Fruit fly (Drosophila melanogaster) whole organism, embryonic: Measurements from ENCODE around the gene CG31029.
A peak's percentile ranks its signal among the peaks of the same experiment; 100 is the strongest.

Experiments
- Atf6 ChIP-seq: fragments of 200-800 bp; sonication (Bioruptor generic); IDR thresholded peaks from 2 replicates; pipeline ENCODE4 v1.3.6; 2022; ENCODE audit warnings: missing biosample characterization, missing genetic modification characterization
- Blimp-1 ChIP-seq: fragments of 200-800 bp; sonication (Bioruptor generic); optimal IDR thresholded peaks from 3 replicates; lab custom pipeline; 2018; ENCODE audit warnings: missing biosample characterization, missing genetic modification characterization, mild to moderate bottlenecking, moderate library complexity, missing genetic modification reagents
- CG10431 ChIP-seq: fragments of 200-800 bp; sonication (Bioruptor generic); optimal IDR thresholded peaks from 3 replicates; lab custom pipeline; 2018; ENCODE audit warnings: missing biosample characterization, mild to moderate bottlenecking, missing genetic modification characterization
- CG11696 ChIP-seq: fragments of 200-800 bp; sonication (Bioruptor generic); IDR thresholded peaks from 2 replicates; pipeline ENCODE4 v1.3.6; 2022; ENCODE audit warnings: missing biosample characterization, missing genetic modification characterization
- CG12071 ChIP-seq: fragments of 200-800 bp; sonication (Bioruptor generic); optimal IDR thresholded peaks from 3 replicates; lab custom pipeline; 2018; ENCODE audit warnings: missing biosample characterization, mild to moderate bottlenecking, missing genetic modification characterization
- CG14014 ChIP-seq: fragments of 200-800 bp; sonication (Bioruptor generic); IDR thresholded peaks from 2 replicates; pipeline ENCODE4 v1.3.6; 2022; ENCODE audit warnings: missing biosample characterization, missing genetic modification characterization
- CG14710 ChIP-seq: fragments of 200-800 bp; sonication (Bioruptor generic); optimal IDR thresholded peaks from 3 replicates; lab custom pipeline; 2019; ENCODE audit warnings: missing biosample characterization, mild to moderate bottlenecking, missing genetic modification characterization, moderate library complexity
- CG15073 ChIP-seq: fragments of 200-800 bp; sonication (Bioruptor generic); optimal IDR thresholded peaks from 2 replicates; lab custom pipeline; 2016; ENCODE audit warnings: missing biosample characterization, missing genetic modification characterization
- CG17328 ChIP-seq: fragments of 200-800 bp; sonication (Bioruptor generic); IDR thresholded peaks from 2 replicates; pipeline ENCODE4 v1.3.6; 2022; ENCODE audit warnings: missing biosample characterization, missing genetic modification characterization
- CG31388 ChIP-seq: fragments of 200-800 bp; sonication (Bioruptor generic); optimal IDR thresholded peaks from 2 replicates; lab custom pipeline; 2016; ENCODE audit warnings: missing biosample characterization, missing genetic modification characterization
- CG3281 ChIP-seq: fragments of 200-800 bp; sonication (Bioruptor generic); optimal IDR thresholded peaks from 3 replicates; lab custom pipeline; 2017; ENCODE audit warnings: missing biosample characterization, mild to moderate bottlenecking, missing genetic modification characterization
- CG3847 ChIP-seq: fragments of 200-800 bp; sonication (Bioruptor generic); IDR thresholded peaks from 2 replicates; pipeline ENCODE4 v1.3.6; 2022; ENCODE audit warnings: missing biosample characterization, missing genetic modification characterization
- CG6272 ChIP-seq: fragments of 200-800 bp; sonication (Bioruptor generic); IDR thresholded peaks from 2 replicates; pipeline ENCODE4 v1.3.6; 2022; ENCODE audit warnings: missing biosample characterization, missing genetic modification characterization
- CG6689 ChIP-seq: fragments of 200-800 bp; sonication (Bioruptor generic); IDR thresholded peaks from 2 replicates; pipeline ENCODE4 v1.3.6; 2022; ENCODE audit warnings: missing biosample characterization, missing genetic modification characterization
- CG6813 ChIP-seq: fragments of 200-800 bp; sonication (Bioruptor generic); optimal IDR thresholded peaks from 2 replicates; lab custom pipeline; 2017; ENCODE audit warnings: missing biosample characterization, missing genetic modification characterization, mild to moderate bottlenecking, moderate library complexity, missing genetic modification reagents
- CG7357 ChIP-seq: fragments of 200-800 bp; sonication (Bioruptor generic); IDR thresholded peaks from 3 replicates; pipeline ENCODE4 v1.3.6; 2022; ENCODE audit warnings: missing biosample characterization, missing genetic modification characterization
- CG8765 ChIP-seq: fragments of 200-800 bp; sonication (Bioruptor generic); IDR thresholded peaks from 2 replicates; pipeline ENCODE4 v1.3.6; 2022; ENCODE audit warnings: missing biosample characterization, missing genetic modification characterization
- Deaf1 ChIP-seq: fragments of 200-800 bp; optimal IDR thresholded peaks from 3 replicates; lab custom pipeline; 2019; ENCODE audit warnings: missing biosample characterization, mild to moderate bottlenecking, missing genetic modification characterization, moderate library complexity
- Dp ChIP-seq: fragments of 200-800 bp; sonication (Bioruptor generic); optimal IDR thresholded peaks from 2 replicates; lab custom pipeline; 2018; ENCODE audit warnings: missing biosample characterization, mild to moderate bottlenecking, missing genetic modification characterization, moderate library complexity
- E2f1 ChIP-seq: fragments of 200-800 bp; sonication (Bioruptor generic); IDR thresholded peaks from 2 replicates; pipeline ENCODE4 v1.3.6; 2022; ENCODE audit warnings: missing biosample characterization, missing genetic modification characterization
- Elba2 ChIP-seq: fragments of 200-800 bp; sonication (Bioruptor generic); optimal IDR thresholded peaks from 3 replicates; lab custom pipeline; 2016; ENCODE audit warnings: missing biosample characterization, missing genetic modification characterization
- Fer2 ChIP-seq: fragments of 200-800 bp; sonication (Bioruptor generic); optimal IDR thresholded peaks from 2 replicates; lab custom pipeline; 2018; ENCODE audit warnings: missing biosample characterization, mild to moderate bottlenecking, missing genetic modification characterization, moderate library complexity
- Hr39 ChIP-seq: fragments of >200 bp; optimal IDR thresholded peaks from 2 replicates; lab custom pipeline; 2017
- Lpt ChIP-seq: fragments of >200 bp; optimal IDR thresholded peaks from 2 replicates; lab custom pipeline; 2018; ENCODE audit warnings: missing biosample characterization, missing genetic modification characterization
- NFAT ChIP-seq: fragments of 200-800 bp; sonication (Bioruptor generic); IDR thresholded peaks from 2 replicates; pipeline ENCODE4 v1.3.6; 2022; ENCODE audit warnings: missing biosample characterization, missing genetic modification characterization
- Side ChIP-seq: fragments of 200-800 bp; sonication (Bioruptor generic); optimal IDR thresholded peaks from 2 replicates; lab custom pipeline; 2016; ENCODE audit warnings: missing biosample characterization, missing genetic modification characterization
- TFAM ChIP-seq: fragments of 200-800 bp; sonication (Bioruptor generic); optimal IDR thresholded peaks from 2 replicates; lab custom pipeline; 2017; ENCODE audit warnings: missing biosample characterization, missing genetic modification characterization, inconsistent platforms
- bcd ChIP-seq: fragments of 200-800 bp; sonication (Bioruptor generic); optimal IDR thresholded peaks from 2 replicates; lab custom pipeline; 2017; ENCODE audit warnings: missing biosample characterization, mild to moderate bottlenecking, missing genetic modification characterization
- bsh ChIP-seq, 2 experiments: fragments of 200-800 bp; sonication (Bioruptor generic); optimal IDR thresholded peaks; 2 replicates each; lab custom pipeline; 2017 to 2018; ENCODE audit warnings: mild to moderate bottlenecking in 2 of 2, missing biosample characterization in 2 of 2, missing genetic modification characterization in 2 of 2, moderate library complexity in 1 of 2
- cad ChIP-seq: fragments of >200 bp; optimal IDR thresholded peaks from 2 replicates; lab custom pipeline; 2017; ENCODE audit warnings: missing biosample characterization, missing genetic modification characterization
- cg ChIP-seq: fragments of 200-800 bp; sonication (Bioruptor generic); optimal IDR thresholded peaks from 3 replicates; lab custom pipeline; 2019; ENCODE audit warnings: missing biosample characterization, mild to moderate bottlenecking, missing genetic modification characterization, moderate library complexity
- chinmo ChIP-seq: fragments of 200-800 bp; sonication (Bioruptor generic); IDR thresholded peaks from 4 replicates; pipeline ENCODE4 v1.3.6; 2022; ENCODE audit warnings: missing biosample characterization, missing genetic modification characterization; ENCODE audit not compliant: partially characterized antibody
- ci ChIP-seq: fragments of 200-800 bp; sonication (Bioruptor generic); IDR thresholded peaks from 3 replicates; pipeline ENCODE4 v1.3.6; 2022; ENCODE audit warnings: missing biosample characterization, missing genetic modification characterization
- cwo ChIP-seq: fragments of 200-800 bp; sonication (Bioruptor generic); optimal IDR thresholded peaks from 3 replicates; lab custom pipeline; 2017; ENCODE audit warnings: missing biosample characterization, missing genetic modification characterization, mild to moderate bottlenecking, moderate library complexity, missing genetic modification reagents
- dati ChIP-seq: fragments of 200-800 bp; sonication (Bioruptor generic); IDR thresholded peaks from 2 replicates; pipeline ENCODE4 v1.3.6; 2022; ENCODE audit warnings: missing biosample characterization, missing genetic modification characterization
- dimm ChIP-seq: fragments of 200-800 bp; sonication (Bioruptor generic); IDR thresholded peaks from 2 replicates; pipeline ENCODE4 v1.3.6; 2022; ENCODE audit warnings: missing biosample characterization, missing genetic modification characterization
- dmrt99B ChIP-seq: fragments of 200-800 bp; sonication (Bioruptor generic); optimal IDR thresholded peaks from 2 replicates; lab custom pipeline; 2018; ENCODE audit warnings: missing biosample characterization, mild to moderate bottlenecking, missing genetic modification characterization, moderate library complexity
- dpn ChIP-seq, 2 experiments: fragments of 200-800 bp; sonication (Bioruptor generic); optimal IDR thresholded peaks; 3 replicates each; lab custom pipeline; 2016; ENCODE audit warnings: missing biosample characterization in 2 of 2, missing genetic modification characterization in 2 of 2
- dysf ChIP-seq: fragments of 200-800 bp; sonication (Bioruptor generic); IDR thresholded peaks from 3 replicates; pipeline ENCODE4 v1.3.6; 2022; ENCODE audit warnings: missing biosample characterization, missing genetic modification characterization
- fd3F ChIP-seq: fragments of 200-800 bp; sonication (Bioruptor generic); optimal IDR thresholded peaks from 2 replicates; lab custom pipeline; 2018; ENCODE audit warnings: missing biosample characterization, mild to moderate bottlenecking, missing genetic modification characterization, moderate library complexity
- gem ChIP-seq: fragments of 200-800 bp; sonication (Bioruptor generic); optimal IDR thresholded peaks from 2 replicates; lab custom pipeline; 2019; ENCODE audit warnings: missing biosample characterization, mild to moderate bottlenecking, missing genetic modification characterization, moderate library complexity
- hkb ChIP-seq, 2 experiments: fragments of 200-800 bp in 1 of 2; fragments of >200 bp in 1 of 2; sonication (Bioruptor generic) in 1 of 2; IDR thresholded peaks in 1 of 2; optimal IDR thresholded peaks in 1 of 2; 2 replicates each; pipeline versions ENCODE4 v1.3.6 to Lab custom; 2017 to 2022; ENCODE audit warnings: missing biosample characterization in 1 of 2, missing genetic modification characterization in 1 of 2
- hth ChIP-seq: fragments of >200 bp; optimal IDR thresholded peaks from 2 replicates; lab custom pipeline; 2017; ENCODE audit warnings: inconsistent platforms
- kni ChIP-seq: fragments of 200-800 bp; sonication (Bioruptor generic); optimal IDR thresholded peaks from 3 replicates; lab custom pipeline; 2017; ENCODE audit warnings: mild to moderate bottlenecking, missing biosample characterization, missing genetic modification reagents, missing genetic modification characterization
- nau ChIP-seq: fragments of 200-800 bp; sonication (Bioruptor generic); optimal IDR thresholded peaks from 3 replicates; lab custom pipeline; 2017; ENCODE audit warnings: missing biosample characterization, mild to moderate bottlenecking, missing genetic modification characterization, missing genetic modification reagents
- sens ChIP-seq: fragments of 200-800 bp; sonication (Bioruptor generic); peaks from one replicate; lab custom pipeline; 2016; ENCODE audit warnings: missing biosample characterization, missing genetic modification characterization
- sens-2 ChIP-seq: fragments of 200-800 bp; sonication (Bioruptor generic); IDR thresholded peaks from 2 replicates; pipeline ENCODE4 v1.3.6; 2022; ENCODE audit warnings: missing biosample characterization, missing genetic modification characterization
- sisA ChIP-seq: fragments of 200-800 bp; sonication (Bioruptor generic); IDR thresholded peaks from 2 replicates; pipeline ENCODE4 v1.3.6; 2022; ENCODE audit warnings: missing biosample characterization, missing genetic modification characterization
- slou ChIP-seq: fragments of 200-800 bp; sonication (Bioruptor generic); optimal IDR thresholded peaks from 3 replicates; lab custom pipeline; 2016; ENCODE audit warnings: missing biosample characterization, missing genetic modification characterization
- tin ChIP-seq: fragments of 200-800 bp; sonication (Bioruptor generic); optimal IDR thresholded peaks from 3 replicates; lab custom pipeline; 2016; ENCODE audit warnings: missing biosample characterization, missing genetic modification characterization
- tna ChIP-seq: fragments of 200-800 bp; sonication (Bioruptor generic); IDR thresholded peaks from 2 replicates; pipeline ENCODE4 v1.3.6; 2022; ENCODE audit warnings: missing biosample characterization, missing genetic modification characterization; ENCODE audit not compliant: partially characterized antibody
- z ChIP-seq: fragments of 200-800 bp; sonication (Bioruptor generic); IDR thresholded peaks from 3 replicates; pipeline ENCODE4 v1.3.6; 2022; ENCODE audit warnings: missing biosample characterization, missing genetic modification characterization

The CG31029 gene

dm6 chr3R:30098229-30098628, 34.0 kb downstream of the CG31029 start (continued):
- TF ChIP-seq CG6272 (GFP tag; lab: Robert Waterston, UW) (no peak), Hr39 (lab: Kevin White, UChicago) (no peak), TFAM (GFP tag; lab: Kevin White, UChicago) (no peak), cad (no peak), tin (GFP tag; lab: Kevin White, UChicago) (no peak), cwo (GFP tag; lab: Kevin White, UChicago) (no peak), hth (lab: Kevin White, UChicago) (no peak), bcd (GFP tag; lab: Kevin White, UChicago) (no peak), z (GFP tag; lab: Robert Waterston, UW) (peak; percentile 59; the same call in 1 of the 3 replicates), CG15073 (GFP tag; lab: Kevin White, UChicago) (no peak), CG7357 (GFP tag; lab: Robert Waterston, UW) (no peak), kni (GFP tag; lab: Kevin White, UChicago) (no peak), Side (GFP tag; lab: Kevin White, UChicago) (no peak), Fer2 (tag; lab: Kevin White, UChicago) (no peak), gem (tag; lab: Kevin White, UChicago) (no peak), CG14710 (no peak), cg (GFP tag; lab: Kevin White, UChicago) (peak; percentile 46), CG10431 (GFP tag; lab: Kevin White, UChicago) (no peak), Atf6 (no peak), CG17328 (GFP tag; lab: Robert Waterston, UW) (no peak), NFAT (GFP tag; lab: Robert Waterston, UW) (no peak), dimm (GFP tag; lab: Robert Waterston, UW) (no peak), chinmo (GFP tag; lab: Robert Waterston, UW) (0 out of 4 replicates have a peak, but pooled peaks have one; percentile 11), dati (GFP tag; lab: Robert Waterston, UW) (no peak), nau (no peak), Lpt (GFP tag; lab: Kevin White, UChicago) (no peak), Deaf1 (tag; lab: Kevin White, UChicago) (peak; percentile 76), CG6813 (GFP tag; lab: Kevin White, UChicago) (no peak), hkb (optimal IDR thresholded peaks at IDR 0.05; lab: Kevin White, UChicago) (no peak), hkb (GFP tag; IDR thresholded peaks at IDR 0.05; lab: Robert Waterston, UW) (no peak)

dm6 chr3R:30095855-30096254, 36.3 kb downstream of the CG31029 start:
- TF ChIP-seq CG3281 (GFP tag; lab: Kevin White, UChicago) (no peak), sens (peak; percentile 82), CG12071 (GFP tag; lab: Kevin White, UChicago) (no peak), CG31388 (GFP tag; lab: Kevin White, UChicago) (no peak), dmrt99B (peak; percentile 39), dysf (GFP tag; lab: Robert Waterston, UW) (0 out of 3 replicates have a peak, but pooled peaks have one; percentile 27), Blimp-1 (GFP tag; lab: Kevin White, UChicago) (no peak), Dp (GFP tag; lab: Kevin White, UChicago) (no peak), ci (GFP tag; lab: Robert Waterston, UW) (peak; percentile 59; the same call in 1 of the 3 replicates), CG6689 (GFP tag; lab: Robert Waterston, UW) (peak; percentile 38), CG14014 (GFP tag; lab: Robert Waterston, UW) (0 out of 2 replicates have a peak, but pooled peaks have one; percentile 8), E2f1 (peak; percentile 13; the same call in 1 of the 2 replicates), dpn (GFP tag; optimal IDR thresholded peaks at IDR 0.05; lab: Kevin White, UChicago) (peak; percentile 16 to 24), Elba2 (GFP tag; lab: Kevin White, UChicago) (no peak), bsh (GFP tag; optimal IDR thresholded peaks at IDR 0.05; lab: Kevin White, UChicago) (peak in 1 of 2 experiments; percentile 58), CG11696 (GFP tag; lab: Robert Waterston, UW) (0 out of 2 replicates have a peak, but pooled peaks have one; percentile 59), fd3F (GFP tag; lab: Kevin White, UChicago) (no peak), sisA (peak; percentile 39), CG8765 (GFP tag; lab: Robert Waterston, UW) (no peak), tna (GFP tag; lab: Robert Waterston, UW) (no peak), CG3847 (GFP tag; lab: Robert Waterston, UW) (no peak), sens-2 (GFP tag; lab: Robert Waterston, UW) (no peak), slou (GFP tag; lab: Kevin White, UChicago) (no peak)
